Worm (Caenorhabditis elegans) whole organism, L2 larva: ENCODE measurements around the gene ufbp-1.

Experiments
- blmp-1 ChIP-seq: sonication (generic microtip); optimal IDR thresholded peaks from 2 replicates; lab custom pipeline; 2017; ENCODE audit warnings: missing genetic modification characterization, mild to moderate bottlenecking, missing compliant biosample characterization, antibody characterized with exemption, moderate library complexity; ENCODE audit not compliant: insufficient read depth
- mdl-1 ChIP-seq, 2 experiments: fragments of 150-350 bp in 1 of 2; sonication (generic microtip) in 1 of 2; optimal IDR thresholded peaks; 2 replicates each; lab custom pipeline; 2017; ENCODE audit warnings: missing biosample characterization in 2 of 2, missing genetic modification characterization in 2 of 2
- snpc-4 ChIP-seq: fragments of 150-350 bp; optimal IDR thresholded peaks from 2 replicates; lab custom pipeline; 2014; ENCODE audit warnings: missing biosample characterization, missing genetic modification characterization
- unc-62 ChIP-seq: fragments of 150-350 bp; optimal IDR thresholded peaks from 2 replicates; lab custom pipeline; 2014; ENCODE audit warnings: missing biosample characterization, missing genetic modification reagents, missing genetic modification characterization

ce11 chrIII:8483853-8484252 is 40.4 kb upstream of the ufbp-1 start, which contains the start of gene F42H10.3:
- TF ChIP-seq snpc-4 (tag; lab: Kevin White, UChicago) (no peak), mdl-1 (tag; optimal IDR thresholded peaks at IDR 0.05; lab: Kevin White, UChicago) (no peak), unc-62 (GFP tag; lab: Kevin White, UChicago) (no peak), blmp-1 (no peak)
